Worm (Caenorhabditis elegans): ENCODE results near the gene zip-5.

The zip-5 gene

ce11 chrV:13269228-13269630, 4.9 kb downstream of the zip-5 start (continued):
- TF ChIP-seq sma-3 (GFP tag; optimal IDR thresholded peaks at IDR 0.05) = peak; percentile 69
- TF ChIP-seq gmeb-1 (tag; optimal IDR thresholded peaks at IDR 0.05) = peak; percentile 44
- TF ChIP-seq ama-1 (optimal IDR thresholded peaks at IDR 0.05) = no peak

- TF ChIP-seq blmp-1 (tag; optimal IDR thresholded peaks at IDR 0.05; ENCODE audit: insufficient read depth) (no peak), skn-1 (tag; optimal IDR thresholded peaks at IDR 0.05) (no peak), nhr-25 (tag; optimal IDR thresholded peaks at IDR 0.05) (no peak)
Measured at ce11 chrV:13272275-13272674, 7.9 kb downstream of the zip-5 start.

- no peak for TF ChIP-seq unc-39 (tag; optimal IDR thresholded peaks at IDR 0.05)
- no peak for TF ChIP-seq sma-3 (GFP tag; optimal IDR thresholded peaks at IDR 0.05)
- no peak for TF ChIP-seq sem-4 (tag; optimal IDR thresholded peaks at IDR 0.05)
- TF ChIP-seq elt-3 (tag; optimal IDR thresholded peaks at IDR 0.05) = no peak
- TF ChIP-seq nhr-10 (tag; optimal IDR thresholded peaks at IDR 0.05) = no peak
- no peak for TF ChIP-seq F13H6.1 (tag; optimal IDR thresholded peaks at IDR 0.05)
- TF ChIP-seq peb-1 (tag; optimal IDR thresholded peaks at IDR 0.05) = no peak
- TF ChIP-seq fos-1 (tag; optimal IDR thresholded peaks at IDR 0.05) = peak; percentile 44
Measured at ce11 chrV:13273302-13273701, 9.0 kb downstream of the zip-5 start.

ce11 chrV:13274615-13275014, 10.3 kb downstream of the zip-5 start:
- TF ChIP-seq unc-62 (GFP tag; optimal IDR thresholded peaks at IDR 0.05) = no peak
- TF ChIP-seq fos-1 (tag; optimal IDR thresholded peaks at IDR 0.05) = peak; percentile 80

- no peak for TF ChIP-seq gmeb-1 (tag; optimal IDR thresholded peaks at IDR 0.05)
- TF ChIP-seq C34F6.9 (tag; optimal IDR thresholded peaks at IDR 0.05) = no peak
- no peak for TF ChIP-seq aly-2 (tag; optimal IDR thresholded peaks at IDR 0.05)
- TF ChIP-seq alr-1 (tag; optimal IDR thresholded peaks at IDR 0.05) = no peak
- no peak for TF ChIP-seq unc-55 (GFP tag; optimal IDR thresholded peaks at IDR 0.05)
- no peak for TF ChIP-seq peb-1 (tag; optimal IDR thresholded peaks at IDR 0.05)
- TF ChIP-seq nhr-10 (tag; optimal IDR thresholded peaks at IDR 0.05) = no peak
- no peak for TF ChIP-seq nhr-237 (tag; optimal IDR thresholded peaks at IDR 0.05)
- no peak for TF ChIP-seq nhr-12 (tag; optimal IDR thresholded peaks at IDR 0.05)
Measured at ce11 chrV:13275959-13276358, 11.6 kb downstream of the zip-5 start, which contains the start of gene F32F2.4. F32F2.4 (plus strand) TSS chrV:13276259.

ce11 chrV:13280382-13280781, 16.0 kb downstream of the zip-5 start:
- no peak for TF ChIP-seq nhr-237 (tag; optimal IDR thresholded peaks at IDR 0.05)
- TF ChIP-seq ZK546.5 (tag; optimal IDR thresholded peaks at IDR 0.05) = no peak
- TF ChIP-seq blmp-1 (tag; optimal IDR thresholded peaks at IDR 0.05; ENCODE audit: insufficient read depth) = peak; percentile 43
- no peak for TF ChIP-seq nhr-6 (tag; optimal IDR thresholded peaks at IDR 0.05)
- no peak for TF ChIP-seq peb-1 (tag; optimal IDR thresholded peaks at IDR 0.05)
- TF ChIP-seq snpc-4 (tag; optimal IDR thresholded peaks at IDR 0.05) = no peak
- TF ChIP-seq nhr-77 (tag; optimal IDR thresholded peaks at IDR 0.05) = no peak
- TF ChIP-seq nhr-23 (tag; optimal IDR thresholded peaks at IDR 0.05) = no peak
- TF ChIP-seq fos-1 (tag; optimal IDR thresholded peaks at IDR 0.05) = no peak

- TF ChIP-seq nhr-12 (tag; optimal IDR thresholded peaks at IDR 0.05) = no peak
Measured at ce11 chrV:13282958-13283357, 18.6 kb downstream of the zip-5 start.

ce11 chrV:13285284-13285683, 20.9 kb downstream of the zip-5 start:
- TF ChIP-seq R02D3.7 (tag; optimal IDR thresholded peaks at IDR 0.05) (no peak), mab-5 (tag; optimal IDR thresholded peaks at IDR 0.05) (no peak), lsy-2 (tag; optimal IDR thresholded peaks at IDR 0.05) (peak in 1 of 2 experiments; percentile 28), snpc-4 (tag; optimal IDR thresholded peaks at IDR 0.05) (no peak), sem-4 (tag; optimal IDR thresholded peaks at IDR 0.05) (peak; percentile 14), lin-13 (GFP tag; optimal IDR thresholded peaks at IDR 0.05) (no peak), sma-9 (GFP tag; optimal IDR thresholded peaks at IDR 0.05) (peak; percentile 48), sma-9 (tag; optimal IDR thresholded peaks at IDR 0.05) (no peak), lin-39 (tag; optimal IDR thresholded peaks at IDR 0.05) (no peak), mbf-1 (tag; optimal IDR thresholded peaks at IDR 0.05) (no peak)

Data from whole organism, L2 larva.